Worm (Caenorhabditis elegans): ENCODE results near the gene ZK1307.4.

DNA sequence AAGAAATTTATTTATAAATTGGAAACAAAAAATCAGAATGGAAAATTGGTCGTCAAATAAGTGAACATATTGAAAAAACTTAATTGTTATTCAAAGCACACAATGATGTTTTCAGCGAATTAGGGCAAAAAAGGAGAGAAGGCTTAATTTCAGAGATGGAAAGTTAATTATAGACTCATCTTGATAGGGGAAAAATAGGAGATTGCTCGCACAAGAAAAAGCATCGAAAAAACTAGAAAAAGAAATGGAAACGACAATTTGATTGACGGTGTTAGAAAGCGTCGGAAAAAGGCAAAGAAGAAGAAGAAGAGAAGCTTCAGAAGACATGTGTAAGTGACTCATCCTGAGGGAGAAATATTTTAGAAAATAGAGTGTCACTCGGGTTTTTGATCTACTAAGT, 44.3 kb upstream of the ZK1307.4 start:
- TF ChIP-seq ceh-58 (GFP tag; IDR thresholded peaks at IDR 0.05) (no peak), lin-40 (tag; optimal IDR thresholded peaks at IDR 0.05) (no peak)

All from whole organism, young adult.